Fruit fly (Drosophila melanogaster) whole organism, embryonic: ENCODE measurements around the gene CG32182.
A peak's percentile ranks its signal among the peaks of the same experiment; 100 is the strongest.

Experiments used
- ATbp ChIP-seq: fragments of 200-800 bp; sonication (Bioruptor generic); optimal IDR thresholded peaks from 2 replicates; lab custom pipeline; 2017; ENCODE audit warnings: missing biosample characterization, mild to moderate bottlenecking, missing genetic modification characterization, missing genetic modification reagents
- Abd-B ChIP-seq: fragments of 200-800 bp; sonication (Bioruptor generic); optimal IDR thresholded peaks from 2 replicates; lab custom pipeline; 2018; ENCODE audit warnings: missing biosample characterization, mild to moderate bottlenecking, missing genetic modification characterization, moderate library complexity
- Atf-2 ChIP-seq: fragments of 200-800 bp; sonication (Bioruptor generic); optimal IDR thresholded peaks from 2 replicates; lab custom pipeline; 2016; ENCODE audit warnings: missing biosample characterization, missing genetic modification characterization
- CG10267 ChIP-seq: fragments of 200-800 bp; sonication (Bioruptor generic); optimal IDR thresholded peaks from 2 replicates; lab custom pipeline; 2018; ENCODE audit warnings: missing biosample characterization, mild to moderate bottlenecking, missing genetic modification characterization, moderate library complexity
- CG10543 ChIP-seq: fragments of 200-800 bp; sonication (Bioruptor generic); optimal IDR thresholded peaks from 3 replicates; lab custom pipeline; 2017; ENCODE audit warnings: missing biosample characterization, mild to moderate bottlenecking, missing genetic modification characterization, moderate library complexity
- CG12744 ChIP-seq: fragments of 200-800 bp; sonication (Bioruptor generic); optimal IDR thresholded peaks from 2 replicates; lab custom pipeline; 2016; ENCODE audit warnings: missing biosample characterization, missing genetic modification characterization
- CG13296 ChIP-seq: fragments of 200-800 bp; sonication (Bioruptor generic); optimal IDR thresholded peaks from 3 replicates; lab custom pipeline; 2018; ENCODE audit warnings: missing biosample characterization, mild to moderate bottlenecking, missing genetic modification characterization
- CG17612 ChIP-seq: fragments of 200-800 bp; sonication (Bioruptor generic); IDR thresholded peaks from 2 replicates; pipeline ENCODE4 v1.3.6; 2022; ENCODE audit warnings: missing biosample characterization, missing genetic modification characterization
- CG3163 ChIP-seq: fragments of 200-800 bp; sonication (Bioruptor generic); optimal IDR thresholded peaks from 3 replicates; lab custom pipeline; 2016; ENCODE audit warnings: missing biosample characterization, missing genetic modification characterization
- CG32772 ChIP-seq: fragments of 200-800 bp; sonication (Bioruptor generic); IDR thresholded peaks from 2 replicates; pipeline ENCODE4 v1.3.6; 2022; ENCODE audit warnings: missing biosample characterization, missing genetic modification characterization
- CG33213 ChIP-seq: fragments of 200-800 bp; sonication (Bioruptor generic); optimal IDR thresholded peaks from 3 replicates; lab custom pipeline; 2016; ENCODE audit warnings: missing biosample characterization, missing genetic modification characterization
- CG9437 ChIP-seq: fragments of 200-800 bp; sonication (Bioruptor generic); optimal IDR thresholded peaks from 2 replicates; lab custom pipeline; 2018; ENCODE audit warnings: missing biosample characterization, mild to moderate bottlenecking, missing genetic modification characterization
- CG9797 ChIP-seq: fragments of 200-800 bp; sonication (Bioruptor generic); optimal IDR thresholded peaks from 3 replicates; lab custom pipeline; 2018; ENCODE audit warnings: missing biosample characterization, mild to moderate bottlenecking, missing genetic modification characterization
- CrebB ChIP-seq: fragments of 200-800 bp; sonication (Bioruptor generic); optimal IDR thresholded peaks from 3 replicates; lab custom pipeline; 2018; ENCODE audit warnings: missing biosample characterization, mild to moderate bottlenecking, missing genetic modification characterization
- Dref ChIP-seq: fragments of 200-800 bp; sonication (Bioruptor generic); IDR thresholded peaks from 2 replicates; pipeline ENCODE4 v1.3.6; 2022; ENCODE audit warnings: missing biosample characterization, missing genetic modification characterization
- Med ChIP-seq: fragments of 200-800 bp; sonication (Bioruptor generic); peaks from one replicate; lab custom pipeline; 2016; ENCODE audit warnings: missing biosample characterization, missing genetic modification characterization, mild to moderate bottlenecking, inconsistent platforms, moderate library complexity
- Nf-YA ChIP-seq: fragments of 200-800 bp; sonication (Bioruptor generic); IDR thresholded peaks from 2 replicates; pipeline ENCODE4 v1.3.6; 2022; ENCODE audit warnings: missing biosample characterization, missing genetic modification characterization
- Rfx ChIP-seq: fragments of 200-800 bp; sonication (Bioruptor generic); IDR thresholded peaks from 2 replicates; pipeline ENCODE4 v1.3.6; 2022; ENCODE audit warnings: missing biosample characterization, missing genetic modification characterization
- Sry-δ ChIP-seq: fragments of 200-800 bp; sonication (Bioruptor generic); optimal IDR thresholded peaks from 2 replicates; lab custom pipeline; 2016; ENCODE audit warnings: missing biosample characterization, missing genetic modification characterization
- Xbp1 ChIP-seq: fragments of 200-800 bp; sonication (Bioruptor generic); optimal IDR thresholded peaks from 3 replicates; lab custom pipeline; 2016; ENCODE audit warnings: missing biosample characterization, mild to moderate bottlenecking, missing genetic modification characterization
- bowl ChIP-seq: fragments of 200-800 bp; sonication (Bioruptor generic); IDR thresholded peaks from 2 replicates; pipeline ENCODE4 v1.3.6; 2022; ENCODE audit warnings: missing biosample characterization, missing genetic modification characterization
- br ChIP-seq: fragments of >200 bp; optimal IDR thresholded peaks from 2 replicates; lab custom pipeline; 2017
- caup ChIP-seq: fragments of 200-800 bp; sonication (Bioruptor generic); optimal IDR thresholded peaks from 3 replicates; lab custom pipeline; 2017; ENCODE audit warnings: missing biosample characterization, mild to moderate bottlenecking, missing genetic modification characterization, moderate library complexity; ENCODE audit not compliant: severe bottlenecking
- chif ChIP-seq, 2 experiments: fragments of 200-800 bp; sonication (Bioruptor generic); optimal IDR thresholded peaks; 3 replicates each; lab custom pipeline; 2016; ENCODE audit warnings: missing biosample characterization in 2 of 2, missing genetic modification characterization in 2 of 2
- chinmo ChIP-seq: fragments of 200-800 bp; sonication (Bioruptor generic); IDR thresholded peaks from 4 replicates; pipeline ENCODE4 v1.3.6; 2022; ENCODE audit warnings: missing biosample characterization, missing genetic modification characterization; ENCODE audit not compliant: partially characterized antibody
- lov ChIP-seq, 2 experiments: fragments of 200-800 bp in 1 of 2; fragments of >200 bp in 1 of 2; sonication (Bioruptor generic) in 1 of 2; IDR thresholded peaks in 1 of 2; optimal IDR thresholded peaks in 1 of 2; 2 replicates in 1 of 2; 3 replicates in 1 of 2; pipeline versions ENCODE4 v1.3.6 to Lab custom; 2017 to 2022; ENCODE audit warnings: missing biosample characterization in 1 of 2, missing genetic modification characterization in 1 of 2
- pita ChIP-seq: fragments of 200-800 bp; sonication (Bioruptor generic); optimal IDR thresholded peaks from 2 replicates; lab custom pipeline; 2017; ENCODE audit warnings: missing biosample characterization, mild to moderate bottlenecking, missing genetic modification characterization
- sens ChIP-seq: fragments of 200-800 bp; sonication (Bioruptor generic); peaks from one replicate; lab custom pipeline; 2016; ENCODE audit warnings: missing biosample characterization, missing genetic modification characterization
- slp2 ChIP-seq: fragments of 200-800 bp; sonication (Bioruptor generic); optimal IDR thresholded peaks from 2 replicates; lab custom pipeline; 2016; ENCODE audit warnings: missing biosample characterization, missing genetic modification characterization
- tio ChIP-seq: fragments of 200-800 bp; sonication (Bioruptor generic); optimal IDR thresholded peaks from 2 replicates; lab custom pipeline; 2017; ENCODE audit warnings: missing biosample characterization, missing genetic modification characterization, inconsistent platforms
- tx ChIP-seq: fragments of 200-800 bp; sonication (Bioruptor generic); optimal IDR thresholded peaks from 2 replicates; lab custom pipeline; 2016; ENCODE audit warnings: missing biosample characterization, missing genetic modification characterization
- wdn ChIP-seq: fragments of 200-800 bp; sonication (Bioruptor generic); IDR thresholded peaks from 2 replicates; pipeline ENCODE4 v1.3.6; 2022; ENCODE audit warnings: missing biosample characterization, missing genetic modification characterization

The CG32182 gene

DNA sequence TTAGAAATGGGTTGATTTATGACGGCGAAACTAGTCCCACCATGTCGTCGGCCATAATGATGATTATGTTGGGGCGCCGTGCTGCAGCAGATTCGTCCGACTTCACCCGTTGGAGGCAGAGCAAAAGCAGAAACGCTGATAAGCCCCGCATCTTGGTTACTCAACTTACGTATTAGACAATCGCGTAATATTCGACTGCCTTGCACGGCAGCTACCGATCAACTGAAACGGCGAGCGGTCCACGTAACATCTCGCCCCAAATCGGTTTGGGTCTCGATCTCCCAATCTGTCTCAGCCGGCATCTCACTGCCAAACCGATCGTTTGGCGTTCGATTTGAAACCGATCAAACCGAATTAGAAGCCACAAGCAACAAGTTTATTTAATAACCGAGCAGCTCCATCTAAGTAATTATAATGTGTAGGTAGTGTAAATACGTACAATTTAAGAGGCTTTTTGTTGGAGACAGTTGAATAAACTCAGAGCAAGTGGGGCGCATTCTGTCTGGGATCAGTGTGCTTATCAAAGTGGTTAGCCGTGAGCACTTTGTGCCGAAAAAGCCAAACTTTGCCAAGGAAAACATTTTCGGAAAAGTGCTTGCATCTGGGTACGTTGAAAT lies 50.8 kb downstream of the CG32182 start, which contains the start of gene CG32191 (continued):
- TF ChIP-seq Nf-YA (GFP tag; lab: Robert Waterston, UW) (no peak), CG12744 (GFP tag; lab: Kevin White, UChicago) (no peak), Atf-2 (no peak), CG17612 (GFP tag; lab: Robert Waterston, UW) (no peak), CrebB (peak; percentile 2), wdn (GFP tag; lab: Robert Waterston, UW) (no peak), br (no peak), pita (GFP tag; lab: Kevin White, UChicago) (no peak), caup (peak; percentile 50), tio (GFP tag; lab: Kevin White, UChicago) (no peak), tx (GFP tag; lab: Kevin White, UChicago) (no peak), CG10543 (GFP tag; lab: Kevin White, UChicago) (peak; percentile 44), Rfx (peak; percentile 18; the same call in 1 of the 2 replicates), CG9437 (GFP tag; lab: Kevin White, UChicago) (peak; percentile 59), sens (peak; percentile 69), CG9797 (no peak), Dref (GFP tag; lab: Robert Waterston, UW) (no peak), Xbp1 (no peak), CG33213 (GFP tag; lab: Kevin White, UChicago) (no peak), lov (optimal IDR thresholded peaks at IDR 0.05; lab: Kevin White, UChicago) (no peak), lov (GFP tag; IDR thresholded peaks at IDR 0.05; lab: Robert Waterston, UW) (no peak), chif (GFP tag; optimal IDR thresholded peaks at IDR 0.05; lab: Kevin White, UChicago) (no peak), CG10267 (tag; lab: Kevin White, UChicago) (no peak), bowl (GFP tag; lab: Robert Waterston, UW) (no peak), slp2 (no peak), chinmo (GFP tag; lab: Robert Waterston, UW) (0 out of 4 replicates have a peak, but pooled peaks have one; percentile 37), CG13296 (peak; percentile 38), CG3163 (GFP tag; lab: Kevin White, UChicago) (no peak), ATbp (GFP tag; lab: Kevin White, UChicago) (peak; percentile 70), Sry-δ (GFP tag; lab: Kevin White, UChicago) (no peak), Med (no peak), Abd-B (no peak), CG32772 (GFP tag; lab: Robert Waterston, UW) (no peak)
- TF ChIP-seq, all 482 proteins: peak for 44
